Worm (Caenorhabditis elegans) whole organism, mixed stage, embryonic: Measurements from ENCODE around the gene Y116A8C.30.
A peak's percentile ranks its signal among the peaks of the same experiment; 100 is the strongest.

Experiments
- M03D4.4 ChIP-seq: sonication (generic microtip); optimal IDR thresholded peaks from 2 replicates; lab custom pipeline; 2017; ENCODE audit warnings: mild to moderate bottlenecking, missing genetic modification characterization, missing compliant biosample characterization
- bed-3 ChIP-seq: fragments of 200-800 bp; sonication (Bioruptor generic); optimal IDR thresholded peaks from 3 replicates; lab custom pipeline; 2018; ENCODE audit warnings: mild to moderate bottlenecking, missing genetic modification characterization, moderate library complexity, missing compliant biosample characterization
- blmp-1 ChIP-seq: fragments of 150-350 bp; optimal IDR thresholded peaks from 2 replicates; lab custom pipeline; 2014; ENCODE audit warnings: missing biosample characterization, missing genetic modification characterization
- ceh-39 ChIP-seq: fragments of 150-350 bp; optimal IDR thresholded peaks from 2 replicates; lab custom pipeline; 2014; ENCODE audit warnings: missing biosample characterization, missing genetic modification characterization
- ceh-43 ChIP-seq: fragments of 200-800 bp; sonication (Bioruptor generic); optimal IDR thresholded peaks from 2 replicates; lab custom pipeline; 2018; ENCODE audit warnings: mild to moderate bottlenecking, missing genetic modification characterization, moderate library complexity, missing compliant biosample characterization
- ceh-83 ChIP-seq: fragments of 200-800 bp; sonication (Bioruptor generic); optimal IDR thresholded peaks from 2 replicates; lab custom pipeline; 2018; ENCODE audit warnings: mild to moderate bottlenecking, missing genetic modification characterization, missing compliant biosample characterization
- ces-1 ChIP-seq: fragments of 150-350 bp; optimal IDR thresholded peaks from 2 replicates; lab custom pipeline; 2014; ENCODE audit warnings: missing biosample characterization, missing genetic modification reagents, missing genetic modification characterization
- cnd-1 ChIP-seq: fragments of 200-800 bp; sonication (Bioruptor generic); optimal IDR thresholded peaks from 2 replicates; lab custom pipeline; 2018; ENCODE audit warnings: mild to moderate bottlenecking, missing genetic modification characterization, missing compliant biosample characterization
- drap-1 ChIP-seq: fragments of 200-800 bp; sonication (Bioruptor generic); optimal IDR thresholded peaks from 3 replicates; lab custom pipeline; 2018; ENCODE audit warnings: mild to moderate bottlenecking, missing genetic modification characterization, missing compliant biosample characterization
- elt-1 ChIP-seq: sonication (generic microtip); optimal IDR thresholded peaks from 2 replicates; lab custom pipeline; 2017; ENCODE audit warnings: missing genetic modification characterization, mild to moderate bottlenecking, missing compliant biosample characterization, antibody characterized with exemption, moderate library complexity, borderline replicate concordance; ENCODE audit not compliant: insufficient read depth
- elt-3 ChIP-seq: fragments of 150-350 bp; optimal IDR thresholded peaks from 2 replicates; lab custom pipeline; 2014; ENCODE audit warnings: missing biosample characterization, missing genetic modification characterization
- flh-1 ChIP-seq: fragments of 200-800 bp; sonication (Bioruptor generic); optimal IDR thresholded peaks from 2 replicates; lab custom pipeline; 2018; ENCODE audit warnings: mild to moderate bottlenecking, missing genetic modification characterization, moderate library complexity, missing compliant biosample characterization
- ham-2 ChIP-seq: fragments of 200-800 bp; sonication (Bioruptor generic); optimal IDR thresholded peaks from 2 replicates; lab custom pipeline; 2018; ENCODE audit warnings: mild to moderate bottlenecking, missing genetic modification characterization, missing compliant biosample characterization
- hlh-1 ChIP-seq: fragments of 150-350 bp; optimal IDR thresholded peaks from 2 replicates; lab custom pipeline; 2014; ENCODE audit warnings: missing biosample characterization, missing genetic modification reagents, missing genetic modification characterization
- lin-13 ChIP-seq: fragments of 150-350 bp; optimal IDR thresholded peaks from 2 replicates; lab custom pipeline; 2014; ENCODE audit warnings: missing biosample characterization, missing genetic modification characterization
- lin-32 ChIP-seq: fragments of 200-800 bp; sonication (Bioruptor generic); optimal IDR thresholded peaks from 2 replicates; lab custom pipeline; 2018; ENCODE audit warnings: mild to moderate bottlenecking, missing genetic modification characterization, missing compliant biosample characterization
- lsy-2 ChIP-seq: fragments of 150-350 bp; optimal IDR thresholded peaks from 2 replicates; lab custom pipeline; 2014; ENCODE audit warnings: missing biosample characterization, missing genetic modification characterization
- mab-5 ChIP-seq: fragments of 150-350 bp; optimal IDR thresholded peaks from 2 replicates; lab custom pipeline; 2014; ENCODE audit warnings: missing biosample characterization, missing genetic modification characterization
- mep-1 ChIP-seq: fragments of 150-350 bp; optimal IDR thresholded peaks from 2 replicates; lab custom pipeline; 2017; ENCODE audit warnings: missing biosample characterization, missing genetic modification reagents, missing genetic modification characterization, inconsistent platforms
- mls-2 ChIP-seq: sonication (generic microtip); optimal IDR thresholded peaks from 2 replicates; lab custom pipeline; 2016; ENCODE audit warnings: mild to moderate bottlenecking, missing genetic modification characterization, moderate library complexity, missing compliant biosample characterization
- nhr-12 ChIP-seq: fragments of 150-350 bp; optimal IDR thresholded peaks from 2 replicates; lab custom pipeline; 2014; ENCODE audit warnings: missing biosample characterization, missing genetic modification characterization
- nhr-2 ChIP-seq: fragments of 150-350 bp; optimal IDR thresholded peaks from 2 replicates; lab custom pipeline; 2014; ENCODE audit warnings: missing biosample characterization, missing genetic modification characterization
- nhr-237 ChIP-seq: fragments of 150-350 bp; optimal IDR thresholded peaks from 2 replicates; lab custom pipeline; 2014; ENCODE audit warnings: missing biosample characterization, missing genetic modification characterization
- nhr-28 ChIP-seq: fragments of 150-350 bp; optimal IDR thresholded peaks from 2 replicates; lab custom pipeline; 2014; ENCODE audit warnings: missing biosample characterization, missing genetic modification characterization
- nhr-76 ChIP-seq: sonication (generic microtip); optimal IDR thresholded peaks from 2 replicates; lab custom pipeline; 2017; ENCODE audit warnings: missing biosample characterization, missing genetic modification characterization
- sem-2 ChIP-seq: fragments of 200-800 bp; sonication (Bioruptor generic); optimal IDR thresholded peaks from 2 replicates; lab custom pipeline; 2018; ENCODE audit warnings: mild to moderate bottlenecking, missing genetic modification characterization, missing compliant biosample characterization
- snpc-4 ChIP-seq: fragments of 150-350 bp; optimal IDR thresholded peaks from 2 replicates; lab custom pipeline; 2014; ENCODE audit warnings: missing biosample characterization, missing genetic modification characterization
- tbx-8 ChIP-seq: fragments of 200-800 bp; sonication (Bioruptor generic); optimal IDR thresholded peaks from 2 replicates; lab custom pipeline; 2018; ENCODE audit warnings: mild to moderate bottlenecking, missing genetic modification characterization, moderate library complexity, missing compliant biosample characterization
- unc-120 ChIP-seq: sonication (generic microtip); optimal IDR thresholded peaks from 2 replicates; lab custom pipeline; 2017; ENCODE audit warnings: missing genetic modification characterization, missing compliant biosample characterization; ENCODE audit not compliant: poor library complexity, severe bottlenecking
- unc-39 ChIP-seq: fragments of 150-350 bp; optimal IDR thresholded peaks from 2 replicates; lab custom pipeline; 2014; ENCODE audit warnings: missing biosample characterization, missing genetic modification characterization
- unc-62 ChIP-seq: fragments of 150-350 bp; optimal IDR thresholded peaks from 2 replicates; lab custom pipeline; 2014; ENCODE audit warnings: missing biosample characterization, missing genetic modification reagents, missing genetic modification characterization
- zip-8 ChIP-seq: fragments of 150-350 bp; optimal IDR thresholded peaks from 2 replicates; lab custom pipeline; 2014; ENCODE audit warnings: missing biosample characterization, missing genetic modification characterization
- ztf-11 ChIP-seq: fragments of 150-350 bp; optimal IDR thresholded peaks from 2 replicates; lab custom pipeline; 2014; ENCODE audit warnings: missing biosample characterization, missing genetic modification characterization

The Y116A8C.30 gene

ce11 chrIV:17111813-17112212 is 8.3 kb upstream of the Y116A8C.30 start, which contains the start of gene Y116A8C.33:
Gene Y116A8C.33 (plus strand): TSS chrIV:17112113.
- TF ChIP-seq mep-1: no peak
- no peak for TF ChIP-seq zip-8 (tag; lab: Kevin White, UChicago)
- no peak for TF ChIP-seq elt-3 (tag; lab: Kevin White, UChicago)
- no peak for TF ChIP-seq lin-13
- no peak for TF ChIP-seq M03D4.4 (tag; lab: Kevin White, UChicago)
- no peak for TF ChIP-seq ceh-43 (GFP tag; lab: Kevin White, UChicago)
- no peak for TF ChIP-seq lsy-2 (tag; lab: Kevin White, UChicago)
- TF ChIP-seq drap-1 (GFP tag; lab: Kevin White, UChicago): no peak
- no peak for TF ChIP-seq blmp-1 (tag; lab: Kevin White, UChicago)
- no peak for TF ChIP-seq nhr-76 (tag; lab: Kevin White, UChicago)
- no peak for TF ChIP-seq nhr-28
- TF ChIP-seq, all 35 proteins: peak for 0

ce11 chrIV:17110882-17111281 is 7.4 kb upstream of the Y116A8C.30 start, which contains the start of gene sfa-1:
Gene sfa-1 (minus strand): TSS chrIV:17110982.
- no peak for TF ChIP-seq mab-5 (tag; lab: Kevin White, UChicago)
- no peak for TF ChIP-seq lin-32
- no peak for TF ChIP-seq unc-120 (tag; lab: Kevin White, UChicago)
- TF ChIP-seq drap-1 (GFP tag; lab: Kevin White, UChicago): no peak
- no peak for TF ChIP-seq cnd-1
- no peak for TF ChIP-seq unc-39 (tag; lab: Kevin White, UChicago)
- TF ChIP-seq hlh-1 (tag; lab: Kevin White, UChicago): no peak
- no peak for TF ChIP-seq nhr-237 (tag; lab: Kevin White, UChicago)
- no peak for TF ChIP-seq blmp-1 (tag; lab: Kevin White, UChicago)
- TF ChIP-seq nhr-2 (tag; lab: Kevin White, UChicago): no peak
- no peak for TF ChIP-seq ceh-39 (tag; lab: Kevin White, UChicago)
- TF ChIP-seq ces-1: no peak
- no peak for TF ChIP-seq flh-1 (GFP tag; lab: Kevin White, UChicago)
- no peak for TF ChIP-seq elt-1 (tag; lab: Kevin White, UChicago)
- no peak for TF ChIP-seq nhr-12 (tag; lab: Kevin White, UChicago)
- no peak for TF ChIP-seq mls-2 (tag; lab: Kevin White, UChicago)
- no peak for TF ChIP-seq lin-13
- TF ChIP-seq lsy-2 (tag; lab: Kevin White, UChicago): no peak
- TF ChIP-seq snpc-4: no peak
- TF ChIP-seq ztf-11: no peak

ce11 chrIV:17109436-17109835 is 5.9 kb upstream of the Y116A8C.30 start:
- TF ChIP-seq bed-3: no peak
- no peak for TF ChIP-seq blmp-1 (tag; lab: Kevin White, UChicago)
- no peak for TF ChIP-seq elt-1 (tag; lab: Kevin White, UChicago)
- TF ChIP-seq ces-1: no peak
- no peak for TF ChIP-seq M03D4.4 (tag; lab: Kevin White, UChicago)
- TF ChIP-seq flh-1 (GFP tag; lab: Kevin White, UChicago): no peak

- TF ChIP-seq hlh-1 (tag; lab: Kevin White, UChicago): no peak
- TF ChIP-seq nhr-2 (tag; lab: Kevin White, UChicago): no peak
- TF ChIP-seq zip-8 (tag; lab: Kevin White, UChicago): no peak
- no peak for TF ChIP-seq tbx-8 (GFP tag; lab: Kevin White, UChicago)
- TF ChIP-seq sem-2: no peak
- no peak for TF ChIP-seq ceh-83
- TF ChIP-seq ham-2: no peak
- TF ChIP-seq ceh-39 (tag; lab: Kevin White, UChicago): no peak
- no peak for TF ChIP-seq unc-39 (tag; lab: Kevin White, UChicago)
- no peak for TF ChIP-seq unc-62 (GFP tag; lab: Kevin White, UChicago)
- TF ChIP-seq cnd-1: no peak
- no peak for TF ChIP-seq unc-120 (tag; lab: Kevin White, UChicago)
- TF ChIP-seq bed-3: no peak
Observed at ce11 chrIV:17108805-17109204, 5.3 kb upstream of the Y116A8C.30 start.

ce11 chrIV:17108200-17108599 is 4.7 kb upstream of the Y116A8C.30 start:
- no peak for TF ChIP-seq mls-2 (tag; lab: Kevin White, UChicago)
- no peak for TF ChIP-seq ces-1
- TF ChIP-seq sem-2: no peak
- TF ChIP-seq snpc-4: no peak
- TF ChIP-seq blmp-1 (tag; lab: Kevin White, UChicago): no peak
- TF ChIP-seq cnd-1: peak; percentile 64
- TF ChIP-seq ceh-83: peak; percentile 30
- TF ChIP-seq tbx-8 (GFP tag; lab: Kevin White, UChicago): no peak
- no peak for TF ChIP-seq elt-1 (tag; lab: Kevin White, UChicago)
